Fruit fly (Drosophila melanogaster): ENCODE results near the gene ppk20.

ppk20 gene

DNA sequence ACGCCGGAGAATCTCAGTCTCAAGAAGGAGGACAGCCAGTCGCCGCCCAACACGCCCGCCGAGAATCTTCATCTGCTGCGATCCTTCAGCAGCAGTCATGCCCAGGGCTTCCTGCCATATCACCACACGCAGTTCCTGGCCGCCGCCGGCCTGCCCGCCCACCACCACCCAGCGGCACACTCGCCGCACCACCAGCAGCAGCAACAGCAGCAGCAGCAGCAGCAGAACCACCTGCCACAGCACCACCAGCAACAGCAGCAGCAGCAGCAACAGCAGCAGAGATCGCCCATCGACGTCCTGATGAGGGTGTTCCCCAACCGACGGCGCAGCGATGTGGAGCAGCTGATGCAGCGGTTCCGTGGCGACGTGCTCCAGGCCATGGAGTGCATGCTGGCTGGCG is 27.1 kb upstream of the ppk20 start:
- no peak for TF ChIP-seq CG8478 (optimal IDR thresholded peaks at IDR 0.05)
- no peak for TF ChIP-seq CTCF (optimal IDR thresholded peaks at IDR 0.05)

DNA sequence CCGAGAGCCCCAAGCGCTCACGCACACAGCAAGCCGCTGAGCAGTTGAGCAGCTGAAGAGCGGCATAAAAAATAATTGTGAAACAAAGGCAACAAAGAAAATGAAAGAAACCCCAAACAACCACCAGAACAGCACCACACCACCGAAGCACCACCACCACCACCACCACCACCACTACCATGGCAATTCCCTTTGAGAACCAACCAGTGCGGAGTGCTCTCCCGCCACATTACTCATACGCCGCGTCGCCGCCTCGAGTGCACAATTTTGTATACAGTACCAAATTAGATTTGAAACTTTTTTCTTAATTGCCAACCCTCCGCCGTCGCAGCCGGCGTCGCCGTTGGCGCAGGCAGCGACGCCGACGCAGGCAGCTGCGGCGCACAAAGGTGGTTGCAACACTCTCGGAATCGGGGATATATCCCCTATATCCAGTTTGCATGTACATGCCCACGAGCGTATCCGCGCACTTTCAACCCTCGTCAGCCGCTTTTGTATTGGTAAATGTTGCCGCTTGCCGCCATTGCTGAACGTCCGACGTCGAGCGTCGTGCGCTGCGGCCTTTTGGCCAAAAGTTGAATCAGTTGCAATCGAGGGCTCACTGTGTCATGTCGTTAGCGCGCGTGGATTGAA is 23.4 kb upstream of the ppk20 start, which contains the start of gene dmrt99B:
Gene dmrt99B, plus strand, starts transcription at position 583 of the 633 bp plus-strand sequence.
- TF ChIP-seq CTCF (optimal IDR thresholded peaks at IDR 0.05) = no peak
- no peak for TF ChIP-seq CG8478 (optimal IDR thresholded peaks at IDR 0.05)

DNA sequence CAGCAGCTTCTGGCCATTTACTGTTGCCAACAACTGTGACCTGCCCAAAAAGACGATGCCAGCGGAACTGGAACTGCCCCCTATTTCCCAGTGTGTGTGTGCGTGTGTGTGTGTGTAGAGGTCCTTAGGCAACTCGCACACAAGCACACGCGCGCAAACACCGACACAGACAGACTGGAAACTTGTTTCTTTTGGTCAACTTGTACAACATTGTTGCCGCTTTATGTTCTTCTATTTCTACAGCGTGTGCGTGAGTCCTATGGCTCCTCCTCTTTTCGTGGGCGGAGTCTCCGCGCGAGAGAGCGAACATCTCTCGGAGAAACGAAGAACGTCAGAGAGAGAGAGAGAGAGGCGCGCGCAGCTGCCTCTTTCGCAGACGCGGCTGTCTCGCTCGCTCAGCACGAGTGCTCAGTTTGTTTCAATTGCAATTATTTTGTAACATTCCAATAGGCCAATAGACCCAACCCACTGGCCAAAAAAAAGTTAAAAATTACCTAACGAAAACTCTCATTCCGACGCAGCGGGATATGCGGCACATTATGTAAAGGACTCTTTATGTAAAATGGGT is 22.4 kb upstream of the ppk20 start:
- TF ChIP-seq CG8478 (optimal IDR thresholded peaks at IDR 0.05) = no peak

DNA sequence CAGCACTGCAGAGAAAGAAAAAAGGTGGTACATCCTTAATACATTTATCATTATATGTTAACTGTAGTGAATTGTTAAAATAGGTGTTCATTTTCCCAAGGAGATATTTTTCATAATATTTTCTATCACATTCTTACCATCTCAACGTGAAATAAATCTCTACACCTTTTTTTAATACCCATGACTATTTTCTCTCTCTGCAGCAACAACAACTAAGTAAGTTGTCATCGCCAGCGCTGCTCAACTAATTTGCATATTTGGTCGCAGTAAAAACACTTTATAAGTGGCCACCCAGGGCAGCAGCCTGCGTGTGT is 21.8 kb upstream of the ppk20 start:
- TF ChIP-seq CG8478 (optimal IDR thresholded peaks at IDR 0.05) = no peak
- TF ChIP-seq CTCF (optimal IDR thresholded peaks at IDR 0.05) = no peak

DNA sequence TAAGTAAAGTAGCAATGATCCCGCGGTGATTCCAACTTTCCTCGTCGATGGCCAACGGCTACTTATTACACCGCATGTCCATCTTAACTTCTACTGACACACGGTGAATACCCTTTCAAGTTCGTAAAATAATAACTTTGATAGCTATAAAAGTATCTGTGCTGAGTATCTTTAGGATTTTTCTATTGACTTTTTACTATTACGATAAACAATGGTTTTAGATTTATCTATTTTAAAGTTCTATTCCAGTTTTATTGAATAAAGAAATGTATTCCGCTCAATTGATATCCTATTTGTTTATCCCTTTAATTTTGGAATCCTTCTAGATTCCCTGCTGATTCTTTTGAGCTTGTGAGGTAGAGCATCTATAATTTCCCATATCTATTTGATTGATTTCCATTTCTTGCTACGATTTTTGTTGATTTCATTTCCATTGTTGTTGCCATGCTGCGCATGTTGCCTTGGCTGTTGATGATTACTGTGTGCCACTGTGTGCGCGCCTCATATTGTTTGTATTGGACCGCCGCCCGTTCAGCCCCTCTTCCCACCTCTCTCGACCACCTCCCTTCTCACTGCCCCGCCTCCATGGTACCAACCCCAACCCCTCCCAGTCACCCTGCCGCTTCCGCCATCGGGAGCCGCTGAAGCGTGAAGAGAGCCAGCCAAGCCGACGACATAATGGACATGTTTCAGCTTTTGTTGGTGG is 21.3 kb upstream of the ppk20 start:
- no peak for TF ChIP-seq CG8478 (optimal IDR thresholded peaks at IDR 0.05)
- no peak for TF ChIP-seq CTCF (optimal IDR thresholded peaks at IDR 0.05)

DNA sequence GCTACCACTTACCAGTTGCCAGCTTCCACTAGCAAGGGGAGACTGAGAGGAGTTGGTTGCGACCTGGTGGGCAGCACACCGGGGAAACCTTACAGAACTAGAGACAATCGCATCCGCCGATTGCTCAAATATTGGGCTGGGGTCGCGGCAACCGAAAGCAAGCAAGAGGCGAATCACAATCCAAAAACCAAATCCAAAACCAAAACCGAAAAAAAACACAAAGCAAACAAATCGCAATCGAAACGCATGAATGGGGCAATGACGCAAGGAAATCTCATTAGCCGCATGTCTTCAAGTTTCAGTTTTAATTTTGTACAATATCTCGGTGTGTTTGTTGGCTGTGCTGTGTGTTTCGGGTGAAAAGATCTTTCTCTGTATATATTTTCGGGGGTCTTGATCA is 20.5 kb upstream of the ppk20 start, which contains the start of gene Obp99c:
Gene Obp99c, minus strand, starts transcription at position 101 of the 400 bp plus-strand sequence.
- TF ChIP-seq CTCF (optimal IDR thresholded peaks at IDR 0.05) (no peak), CG8478 (optimal IDR thresholded peaks at IDR 0.05) (no peak)

DNA sequence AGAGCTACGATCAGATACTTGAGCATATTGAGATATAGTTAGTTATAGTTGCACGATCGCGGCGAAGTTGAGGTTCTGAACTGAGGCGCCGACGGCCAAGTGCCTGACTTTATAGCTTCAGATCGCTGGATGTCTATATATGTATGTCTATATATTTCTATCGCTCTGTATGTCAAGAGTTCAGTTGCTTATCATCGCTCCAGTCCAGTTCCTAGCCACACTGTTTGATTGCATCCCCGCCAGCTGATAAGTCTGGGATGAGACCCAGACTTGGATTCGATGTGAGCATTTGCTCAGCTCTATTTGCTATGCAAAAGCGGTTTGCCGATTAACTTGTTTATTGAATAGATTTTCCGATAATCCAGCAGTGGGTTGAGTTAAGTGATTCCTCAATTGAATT is 18.0 kb upstream of the ppk20 start:
- TF ChIP-seq CTCF (optimal IDR thresholded peaks at IDR 0.05) (no peak), CG8478 (optimal IDR thresholded peaks at IDR 0.05) (no peak)

DNA sequence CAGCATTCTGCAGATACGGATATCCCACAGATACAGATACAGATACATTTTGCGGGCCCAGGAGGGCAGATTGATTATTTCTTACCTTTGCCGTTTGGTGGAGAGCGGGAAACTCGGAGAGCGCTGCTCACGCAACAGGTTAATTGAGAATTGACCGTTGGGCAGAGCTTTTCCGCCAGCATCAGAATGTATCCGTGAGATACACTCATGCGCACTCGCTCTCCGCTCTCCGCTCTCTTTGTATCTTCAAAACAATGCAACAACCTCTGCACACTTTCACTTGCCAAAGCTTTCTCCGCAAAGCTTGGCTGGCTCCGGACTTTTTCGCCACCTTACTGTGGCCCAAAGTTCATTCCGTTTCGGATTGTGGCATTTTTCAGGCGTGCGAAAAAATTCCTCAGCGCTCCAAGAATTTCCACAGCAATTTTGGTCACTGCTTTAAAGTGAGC is 13.5 kb upstream of the ppk20 start, which contains the start of the genes CG7582 and Gycalpha99B:
Gene CG7582, minus strand, starts transcription at position 127 of the 449 bp plus-strand sequence.
Gene Gycalpha99B, plus strand, starts transcription at position 352 of the 449 bp plus-strand sequence.
- TF ChIP-seq CG8478 (optimal IDR thresholded peaks at IDR 0.05) = no peak
- peak in 1 of 2 experiments; percentile 13 for TF ChIP-seq CTCF (optimal IDR thresholded peaks at IDR 0.05)

DNA sequence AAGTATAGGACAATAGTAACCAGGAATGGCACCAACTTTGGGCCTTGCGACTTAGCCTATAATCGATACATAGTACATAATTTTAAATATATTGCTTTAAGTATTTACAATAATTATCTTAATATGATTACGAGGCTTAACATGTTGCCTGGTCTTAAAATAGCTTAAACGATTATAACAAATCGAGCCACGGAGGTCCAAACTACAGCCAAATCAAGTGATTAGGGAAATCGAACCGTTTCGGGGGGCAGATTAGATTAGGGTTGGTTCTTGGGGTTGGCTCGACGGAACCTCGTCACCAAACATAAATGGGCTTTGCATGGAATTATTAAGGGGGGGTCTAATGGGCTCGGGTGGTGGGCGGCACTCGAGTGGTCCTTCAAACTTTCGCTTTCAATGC is 12.6 kb upstream of the ppk20 start:
- no peak for TF ChIP-seq CG8478 (optimal IDR thresholded peaks at IDR 0.05)
- no peak for TF ChIP-seq CTCF (optimal IDR thresholded peaks at IDR 0.05)

DNA sequence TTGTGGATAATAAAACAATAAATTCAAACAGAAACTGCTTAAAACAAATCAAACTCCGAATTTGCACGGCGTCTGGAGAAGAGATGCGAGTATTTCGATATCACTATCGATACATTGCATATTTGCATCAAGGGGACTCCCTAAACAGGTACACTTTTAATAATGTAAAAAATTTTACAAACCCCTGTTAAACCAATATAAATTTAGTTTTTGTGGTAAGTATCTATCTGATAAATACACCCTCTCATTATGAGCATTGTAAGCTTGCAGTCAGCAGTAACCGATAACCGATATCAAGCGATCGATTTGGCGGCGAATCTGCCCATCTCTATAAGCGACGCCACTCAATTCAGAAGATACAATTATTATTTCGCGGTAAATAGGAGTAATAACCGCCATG is 6.7 kb upstream of the ppk20 start, which contains the start of the genes Bub3 and Cap-D2:
Gene Bub3, minus strand, starts transcription at position 89 of the 400 bp plus-strand sequence.
Gene Cap-D2, plus strand, starts transcription at position 319 of the 400 bp plus-strand sequence.
- no peak for TF ChIP-seq CTCF (optimal IDR thresholded peaks at IDR 0.05)

DNA sequence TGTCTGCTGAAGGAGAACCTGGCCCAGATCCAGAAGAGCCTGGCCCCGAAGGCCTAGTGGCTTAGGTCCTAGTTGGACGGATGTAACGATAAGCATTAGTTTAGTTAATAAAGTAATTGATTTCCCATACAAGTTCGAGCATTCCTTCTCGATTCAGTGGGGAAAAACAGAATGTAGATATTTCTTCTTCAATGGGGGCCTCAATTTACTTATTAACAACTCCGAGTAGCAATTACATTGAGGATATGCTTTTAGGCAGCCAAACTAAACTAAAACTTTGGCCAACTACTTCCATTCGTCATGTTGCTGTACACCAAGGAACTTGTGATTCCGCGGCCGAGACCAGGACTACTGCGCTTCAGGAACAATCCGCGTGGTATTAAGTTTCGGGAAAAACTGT is 3.5 kb upstream of the ppk20 start, which contains the start of gene ppk19:
Gene ppk19, plus strand, starts transcription at position 301 of the 400 bp plus-strand sequence.
- TF ChIP-seq CG8478 (optimal IDR thresholded peaks at IDR 0.05) = no peak
- no peak for TF ChIP-seq CTCF (optimal IDR thresholded peaks at IDR 0.05)

DNA sequence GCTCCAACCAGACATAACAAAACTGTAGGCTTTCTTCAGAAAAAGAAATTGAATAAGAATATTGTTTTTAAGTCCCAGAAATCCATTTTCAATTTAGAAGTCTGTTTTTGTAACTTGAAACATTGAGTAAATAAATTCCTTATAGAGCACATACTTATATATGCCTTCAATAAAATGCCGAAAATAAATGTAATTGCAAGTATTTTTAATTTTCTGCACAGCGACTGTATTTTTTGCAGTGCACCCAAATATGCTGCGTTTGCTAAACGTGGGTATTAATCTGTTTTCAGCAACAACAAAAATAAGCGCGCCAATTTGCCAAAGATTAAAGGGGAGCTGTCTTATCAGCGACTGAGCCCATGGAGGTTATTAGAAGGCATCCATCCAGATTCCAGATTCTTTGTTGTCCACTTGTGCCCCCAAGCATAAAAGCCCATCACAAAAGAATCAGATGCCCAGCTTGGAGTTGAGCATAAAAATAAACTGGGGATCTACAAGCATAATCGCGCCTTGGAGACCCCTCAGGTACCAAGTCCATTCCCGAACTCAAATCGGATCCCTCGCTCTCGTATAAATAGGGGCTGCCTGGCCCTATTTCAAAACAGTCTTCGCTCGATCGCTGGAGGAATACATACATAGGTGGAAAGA is 2.5 kb upstream of the ppk20 start, which contains the start of gene Obp99a:
Gene Obp99a, plus strand, starts transcription at position 598 of the 648 bp plus-strand sequence.
- no peak for TF ChIP-seq CG8478 (optimal IDR thresholded peaks at IDR 0.05)
- TF ChIP-seq CTCF (optimal IDR thresholded peaks at IDR 0.05) = no peak

DNA sequence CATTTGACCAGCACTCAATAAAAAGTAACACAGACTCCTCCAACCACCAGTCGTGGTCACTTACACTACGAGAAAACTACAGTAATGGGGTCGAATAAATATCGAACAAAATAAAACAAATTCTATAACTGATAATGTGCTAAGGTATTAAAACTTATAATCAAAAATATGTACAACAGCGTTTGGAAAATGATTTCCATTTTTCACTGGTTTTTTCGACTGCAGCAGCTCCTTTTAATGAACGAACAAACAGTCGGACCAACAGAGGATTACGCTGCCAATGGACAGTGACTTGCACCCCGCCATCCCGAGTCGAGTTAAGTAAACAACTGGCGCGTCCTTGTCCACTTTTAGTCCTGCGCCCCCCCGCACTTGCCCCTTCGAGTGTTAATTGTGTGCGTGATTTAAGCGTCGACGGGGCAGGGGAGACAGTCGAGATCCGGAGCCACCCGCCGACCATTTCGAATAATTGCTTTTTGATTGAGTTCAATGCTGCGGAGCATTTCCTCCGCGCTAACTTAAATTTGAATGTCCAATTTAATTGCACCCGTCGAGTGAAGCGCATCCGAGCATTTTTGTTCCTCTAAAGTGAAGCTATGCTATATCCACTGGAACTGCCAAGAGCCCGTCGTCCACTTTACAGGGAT is 4.4 kb downstream of the ppk20 start, which contains the start of gene ppk21:
Gene ppk21, plus strand, starts transcription at position 597 of the 647 bp plus-strand sequence.
- TF ChIP-seq CG8478 (optimal IDR thresholded peaks at IDR 0.05) (no peak), CTCF (optimal IDR thresholded peaks at IDR 0.05) (no peak)

DNA sequence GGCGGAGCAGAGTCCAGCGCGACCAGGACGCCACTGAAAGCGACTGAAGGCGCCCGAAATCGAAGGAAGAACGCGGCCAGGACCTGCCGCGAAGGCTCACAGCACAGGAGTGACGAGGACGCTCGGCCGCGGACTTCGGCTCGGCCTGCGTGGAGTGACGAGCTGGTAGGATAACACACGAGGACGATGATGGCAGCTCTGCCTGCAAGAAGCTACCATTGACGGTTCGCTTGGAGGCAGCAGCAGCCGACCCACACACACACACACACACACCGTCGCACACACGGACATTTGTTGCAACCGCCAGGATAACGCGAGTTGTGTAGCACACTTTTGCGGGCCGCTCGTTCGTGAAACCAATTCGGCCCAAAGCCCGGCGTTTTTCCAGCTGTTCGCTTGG is 8.7 kb downstream of the ppk20 start, which contains the start of gene Dop1R2:
Gene Dop1R2, minus strand, starts transcription at position 35 of the 400 bp plus-strand sequence.
- TF ChIP-seq CG8478 (optimal IDR thresholded peaks at IDR 0.05) (no peak), CTCF (optimal IDR thresholded peaks at IDR 0.05) (no peak)
